Worm (Caenorhabditis elegans) whole organism, L2 larva: ENCODE data around the gene moma-1.

Experiments
- C34F6.9 ChIP-seq: fragments of 150-350 bp; optimal IDR thresholded peaks from 2 replicates; lab custom pipeline; 2014; ENCODE audit warnings: missing biosample characterization, missing genetic modification characterization
- R02D3.7 ChIP-seq: fragments of 150-350 bp; optimal IDR thresholded peaks from 2 replicates; lab custom pipeline; 2014; ENCODE audit warnings: missing biosample characterization, missing genetic modification characterization
- ZK546.5 ChIP-seq: sonication (generic microtip); optimal IDR thresholded peaks from 2 replicates; lab custom pipeline; 2017; ENCODE audit warnings: missing biosample characterization, missing genetic modification characterization
- alr-1 ChIP-seq: fragments of 150-350 bp; optimal IDR thresholded peaks from 2 replicates; lab custom pipeline; 2014; ENCODE audit warnings: missing biosample characterization, missing genetic modification characterization
- ceh-16 ChIP-seq: fragments of 150-350 bp; optimal IDR thresholded peaks from 2 replicates; lab custom pipeline; 2014; ENCODE audit warnings: missing biosample characterization, missing genetic modification characterization
- ceh-82 ChIP-seq: fragments of 150-350 bp; optimal IDR thresholded peaks from 2 replicates; lab custom pipeline; 2014; ENCODE audit warnings: missing biosample characterization, missing genetic modification characterization
- crh-2 ChIP-seq: sonication (generic microtip); optimal IDR thresholded peaks from 2 replicates; lab custom pipeline; 2017; ENCODE audit warnings: missing biosample characterization, missing genetic modification characterization
- dmd-4 ChIP-seq: sonication (generic microtip); optimal IDR thresholded peaks from 2 replicates; lab custom pipeline; 2017; ENCODE audit warnings: missing biosample characterization, missing genetic modification characterization
- egl-27 ChIP-seq: sonication (generic microtip); optimal IDR thresholded peaks from 3 replicates; lab custom pipeline; 2017; ENCODE audit warnings: missing biosample characterization, missing genetic modification reagents, missing genetic modification characterization
- elt-1 ChIP-seq: fragments of 150-350 bp; optimal IDR thresholded peaks from 2 replicates; lab custom pipeline; 2014; ENCODE audit warnings: missing biosample characterization, missing genetic modification characterization
- elt-3 ChIP-seq: sonication (generic microtip); optimal IDR thresholded peaks from 2 replicates; lab custom pipeline; 2017; ENCODE audit warnings: missing biosample characterization, missing genetic modification characterization
- fos-1 ChIP-seq: fragments of 150-350 bp; optimal IDR thresholded peaks from 2 replicates; lab custom pipeline; 2014; ENCODE audit warnings: missing biosample characterization, missing genetic modification characterization
- lin-13 ChIP-seq: fragments of 150-350 bp; optimal IDR thresholded peaks from 2 replicates; lab custom pipeline; 2014; ENCODE audit warnings: missing biosample characterization, missing genetic modification reagents, missing genetic modification characterization
- mab-5 ChIP-seq: fragments of 150-350 bp; optimal IDR thresholded peaks from 2 replicates; lab custom pipeline; 2014; ENCODE audit warnings: missing biosample characterization, missing genetic modification characterization
- mbf-1 ChIP-seq: sonication (generic microtip); optimal IDR thresholded peaks from 2 replicates; lab custom pipeline; 2017; ENCODE audit warnings: missing biosample characterization, missing genetic modification characterization
- mdl-1 ChIP-seq, 2 experiments: fragments of 150-350 bp in 1 of 2; sonication (generic microtip) in 1 of 2; optimal IDR thresholded peaks; 2 replicates each; lab custom pipeline; 2017; ENCODE audit warnings: missing biosample characterization in 2 of 2, missing genetic modification characterization in 2 of 2
- nhr-10 ChIP-seq: sonication (generic microtip); optimal IDR thresholded peaks from 2 replicates; lab custom pipeline; 2017; ENCODE audit warnings: missing biosample characterization, missing genetic modification characterization
- nhr-12 ChIP-seq: fragments of 150-350 bp; optimal IDR thresholded peaks from 2 replicates; lab custom pipeline; 2014; ENCODE audit warnings: missing biosample characterization, missing genetic modification characterization
- nhr-129 ChIP-seq: fragments of 150-350 bp; optimal IDR thresholded peaks from 2 replicates; lab custom pipeline; 2014; ENCODE audit warnings: missing biosample characterization, missing genetic modification characterization
- nhr-237 ChIP-seq: fragments of 150-350 bp; optimal IDR thresholded peaks from 2 replicates; lab custom pipeline; 2014; ENCODE audit warnings: missing biosample characterization, missing genetic modification characterization
- nhr-6 ChIP-seq: fragments of 150-350 bp; optimal IDR thresholded peaks from 2 replicates; lab custom pipeline; 2014; ENCODE audit warnings: missing biosample characterization, missing genetic modification characterization
- nhr-77 ChIP-seq: fragments of 150-350 bp; optimal IDR thresholded peaks from 2 replicates; lab custom pipeline; 2014; ENCODE audit warnings: missing biosample characterization, missing genetic modification characterization
- sem-4 ChIP-seq: fragments of 150-350 bp; optimal IDR thresholded peaks from 2 replicates; lab custom pipeline; 2014; ENCODE audit warnings: missing biosample characterization, missing genetic modification reagents, missing genetic modification characterization
- sma-3 ChIP-seq: sonication (generic microtip); optimal IDR thresholded peaks from 2 replicates; lab custom pipeline; 2016; ENCODE audit warnings: missing genetic modification reagents, missing genetic modification characterization, missing compliant biosample characterization
- sma-9 ChIP-seq, 2 experiments: fragments of 150-350 bp in 1 of 2; sonication (generic microtip) in 1 of 2; optimal IDR thresholded peaks; 2 replicates each; lab custom pipeline; 2014 to 2016; ENCODE audit warnings: missing genetic modification characterization in 2 of 2, mild to moderate bottlenecking in 1 of 2, missing biosample characterization in 1 of 2, missing compliant biosample characterization in 1 of 2, missing genetic modification reagents in 1 of 2, moderate library complexity in 1 of 2
- unc-39 ChIP-seq: fragments of 150-350 bp; optimal IDR thresholded peaks from 2 replicates; lab custom pipeline; 2014; ENCODE audit warnings: missing biosample characterization, missing genetic modification characterization
- unc-55 ChIP-seq: fragments of 150-350 bp; sonication (generic microtip); optimal IDR thresholded peaks from 3 replicates; lab custom pipeline; 2014; ENCODE audit warnings: missing biosample characterization, missing genetic modification reagents, missing genetic modification characterization
- ztf-11 ChIP-seq: sonication (generic microtip); optimal IDR thresholded peaks from 2 replicates; lab custom pipeline; 2017; ENCODE audit warnings: missing biosample characterization, missing genetic modification characterization

Gene moma-1

DNA sequence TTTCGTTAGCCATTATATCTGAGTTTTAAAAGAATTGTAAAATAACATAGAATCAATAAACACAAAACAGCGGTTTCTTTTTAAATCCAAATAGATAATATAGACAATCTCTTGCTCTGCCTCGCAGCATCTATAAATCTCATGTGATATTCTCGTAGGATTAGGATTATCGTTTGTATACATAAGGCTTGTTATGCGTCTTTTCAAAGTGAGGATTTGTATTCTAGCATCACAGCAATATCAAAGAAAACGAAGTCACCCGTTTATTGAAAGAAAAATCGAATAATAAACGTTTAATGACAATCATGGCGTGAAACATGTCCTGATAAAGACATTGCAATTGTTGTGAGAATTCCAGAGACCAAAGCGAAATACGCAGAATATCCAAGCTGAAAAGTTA is 20.2 kb upstream of the moma-1 start, which contains the start of the genes T24C4.3 and clc-20:
TSS of gene T24C4.3 (minus strand) at position 101 of the 400 bp plus-strand sequence.
TSS of gene clc-20 (plus strand) at position 211 of the 400 bp plus-strand sequence.
- TF ChIP-seq crh-2 (tag; lab: Kevin White, UChicago) (no peak), egl-27 (tag; lab: Kevin White, UChicago) (no peak), elt-1 (tag; lab: Kevin White, UChicago) (no peak), unc-55 (GFP tag; lab: Kevin White, UChicago) (no peak), mbf-1 (tag; lab: Kevin White, UChicago) (no peak), fos-1 (tag; lab: Kevin White, UChicago) (no peak), ceh-16 (tag; lab: Kevin White, UChicago) (no peak)

ce11 chrIII:870555-870954 is 18.4 kb upstream of the moma-1 start:
- TF ChIP-seq nhr-237 (tag; lab: Kevin White, UChicago): no peak
- TF ChIP-seq, all 48 proteins: peak for 0

DNA sequence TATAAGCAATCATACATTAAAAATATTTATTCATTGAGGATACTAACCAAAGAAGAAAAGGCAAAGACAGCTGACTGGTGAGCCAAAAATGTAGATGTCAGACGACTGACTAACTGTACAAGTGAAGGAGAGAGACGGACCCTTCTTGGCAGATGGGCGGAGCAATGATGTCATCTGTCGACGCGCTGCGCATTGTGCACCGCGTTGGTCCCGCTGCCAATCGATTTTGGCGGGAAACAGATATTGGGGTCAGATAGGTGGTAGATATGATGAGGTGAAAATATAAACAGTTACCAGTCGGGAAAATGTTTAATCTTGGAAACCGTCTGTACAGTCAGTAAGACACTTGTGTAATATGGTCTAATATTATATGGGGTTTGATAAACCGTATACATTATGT is 17.7 kb upstream of the moma-1 start, which contains the start of gene T24C4.2:
TSS of gene T24C4.2 (minus strand) at position 101 of the 400 bp plus-strand sequence.
- TF ChIP-seq crh-2 (tag; lab: Kevin White, UChicago): no peak
- TF ChIP-seq nhr-12 (tag; lab: Kevin White, UChicago): no peak
- TF ChIP-seq lin-13 (GFP tag; lab: Kevin White, UChicago): no peak

ce11 chrIII:868866-869265 is 16.7 kb upstream of the moma-1 start:
- no peak for TF ChIP-seq sma-3
- no peak for TF ChIP-seq nhr-10 (tag; lab: Kevin White, UChicago)
- TF ChIP-seq ZK546.5: no peak
- TF ChIP-seq sma-9 (GFP tag; optimal IDR thresholded peaks at IDR 0.05; lab: Kevin White, UChicago): no peak
- TF ChIP-seq sma-9 (tag; optimal IDR thresholded peaks at IDR 0.05; lab: Kevin White, UChicago): no peak
- TF ChIP-seq mab-5: no peak

- peak; percentile 55 for TF ChIP-seq fos-1 (tag; lab: Kevin White, UChicago)
- TF ChIP-seq nhr-12 (tag; lab: Kevin White, UChicago): no peak
- TF ChIP-seq unc-55 (GFP tag; lab: Kevin White, UChicago): peak; percentile 39
- TF ChIP-seq C34F6.9: peak; percentile 29
Measured at ce11 chrIII:861819-862356, 9.7 kb upstream of the moma-1 start, which contains the start of gene arx-4. TSS of gene arx-4 (plus strand) at chrIII:862306.

DNA sequence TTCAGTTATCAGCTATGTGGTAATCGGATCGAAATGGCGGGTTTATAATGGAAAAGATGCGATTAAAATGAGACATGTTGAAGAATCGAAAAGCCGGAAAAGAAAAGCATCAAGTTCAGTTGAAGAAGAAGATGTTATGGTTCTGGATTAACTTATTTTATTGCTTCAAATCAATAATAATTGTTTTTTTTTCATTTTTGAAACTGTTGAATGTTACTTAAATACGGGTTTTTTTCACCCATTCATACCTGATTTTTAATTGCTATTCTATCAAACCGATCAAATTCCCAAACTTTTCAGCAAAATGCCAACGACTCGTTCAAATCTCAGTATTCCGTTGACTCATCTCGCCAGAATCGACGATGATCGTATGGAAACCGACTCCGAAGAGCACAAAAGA is 7.7 kb upstream of the moma-1 start, which contains the start of gene exos-4.2:
TSS of gene exos-4.2 (plus strand) at position 301 of the 400 bp plus-strand sequence.
- no peak for TF ChIP-seq unc-55 (GFP tag; lab: Kevin White, UChicago)
- TF ChIP-seq mdl-1 (tag; optimal IDR thresholded peaks at IDR 0.05; lab: Kevin White, UChicago): no peak
- no peak for TF ChIP-seq mab-5
- no peak for TF ChIP-seq sem-4 (tag; lab: Kevin White, UChicago)
- TF ChIP-seq unc-39 (tag; lab: Kevin White, UChicago): no peak
- TF ChIP-seq ztf-11 (tag; lab: Kevin White, UChicago): no peak
- no peak for TF ChIP-seq sma-3
- TF ChIP-seq dmd-4 (tag; lab: Kevin White, UChicago): no peak
- TF ChIP-seq nhr-77 (tag; lab: Kevin White, UChicago): no peak
- no peak for TF ChIP-seq nhr-6 (tag; lab: Kevin White, UChicago)
- TF ChIP-seq R02D3.7 (tag; lab: Kevin White, UChicago): no peak

- TF ChIP-seq unc-39 (tag; lab: Kevin White, UChicago): no peak
- no peak for TF ChIP-seq nhr-77 (tag; lab: Kevin White, UChicago)
- peak; percentile 3 for TF ChIP-seq fos-1 (tag; lab: Kevin White, UChicago)
Measured at ce11 chrIII:856908-857307, 4.7 kb upstream of the moma-1 start.

- TF ChIP-seq elt-1 (tag; lab: Kevin White, UChicago) (no peak), elt-3 (tag; lab: Kevin White, UChicago) (no peak), nhr-129 (tag; lab: Kevin White, UChicago) (no peak), alr-1 (tag; lab: Kevin White, UChicago) (no peak), ceh-82 (tag; lab: Kevin White, UChicago) (no peak)
Measured at ce11 chrIII:856260-856659, 4.1 kb upstream of the moma-1 start, which contains the start of gene K02F3.12. TSS of gene K02F3.12 (plus strand) at chrIII:856560.
